Worm (Caenorhabditis elegans): ENCODE data around the gene C23G10.11.

- TF ChIP-seq med-1 (GFP tag; optimal IDR thresholded peaks at IDR 0.05; ENCODE audit: insufficient read depth) (no peak), T22C8.4 (GFP tag; IDR thresholded peaks at IDR 0.05) (no peak), ref-1 (GFP tag; conservative IDR thresholded peaks at IDR 0.05) (no peak), ztf-29 (GFP tag; IDR thresholded peaks at IDR 0.05) (no peak), cog-1 (tag; optimal IDR thresholded peaks at IDR 0.05) (no peak), klf-2 (GFP tag; conservative IDR thresholded peaks at IDR 0.05) (no peak), flt-1 (GFP tag; IDR thresholded peaks at IDR 0.05) (no peak), tab-1 (GFP tag; IDR thresholded peaks at IDR 0.05) (no peak)
These were observed 36.1 kb upstream of the C23G10.11 start, which contains the start of gene amdh-1 for ce11 chrIII:6251511-6251910.
